Worm (Caenorhabditis elegans) whole organism, mixed stage, embryonic: ENCODE measurements around the gene srh-72.

Experiments used
- M03D4.4 ChIP-seq: sonication (generic microtip); optimal IDR thresholded peaks from 2 replicates; lab custom pipeline; 2017; ENCODE audit warnings: mild to moderate bottlenecking, missing genetic modification characterization, missing compliant biosample characterization
- bed-3 ChIP-seq: fragments of 200-800 bp; sonication (Bioruptor generic); optimal IDR thresholded peaks from 3 replicates; lab custom pipeline; 2018; ENCODE audit warnings: mild to moderate bottlenecking, missing genetic modification characterization, moderate library complexity, missing compliant biosample characterization
- blmp-1 ChIP-seq: fragments of 150-350 bp; optimal IDR thresholded peaks from 2 replicates; lab custom pipeline; 2014; ENCODE audit warnings: missing biosample characterization, missing genetic modification characterization
- ceh-39 ChIP-seq: fragments of 150-350 bp; optimal IDR thresholded peaks from 2 replicates; lab custom pipeline; 2014; ENCODE audit warnings: missing biosample characterization, missing genetic modification characterization
- ceh-43 ChIP-seq: fragments of 200-800 bp; sonication (Bioruptor generic); optimal IDR thresholded peaks from 2 replicates; lab custom pipeline; 2018; ENCODE audit warnings: mild to moderate bottlenecking, missing genetic modification characterization, moderate library complexity, missing compliant biosample characterization
- ceh-83 ChIP-seq: fragments of 200-800 bp; sonication (Bioruptor generic); optimal IDR thresholded peaks from 2 replicates; lab custom pipeline; 2018; ENCODE audit warnings: mild to moderate bottlenecking, missing genetic modification characterization, missing compliant biosample characterization
- cnd-1 ChIP-seq: fragments of 200-800 bp; sonication (Bioruptor generic); optimal IDR thresholded peaks from 2 replicates; lab custom pipeline; 2018; ENCODE audit warnings: mild to moderate bottlenecking, missing genetic modification characterization, missing compliant biosample characterization
- elt-1 ChIP-seq: sonication (generic microtip); optimal IDR thresholded peaks from 2 replicates; lab custom pipeline; 2017; ENCODE audit warnings: missing genetic modification characterization, mild to moderate bottlenecking, missing compliant biosample characterization, antibody characterized with exemption, moderate library complexity, borderline replicate concordance; ENCODE audit not compliant: insufficient read depth
- elt-3 ChIP-seq: fragments of 150-350 bp; optimal IDR thresholded peaks from 2 replicates; lab custom pipeline; 2014; ENCODE audit warnings: missing biosample characterization, missing genetic modification characterization
- hlh-1 ChIP-seq: fragments of 150-350 bp; optimal IDR thresholded peaks from 2 replicates; lab custom pipeline; 2014; ENCODE audit warnings: missing biosample characterization, missing genetic modification reagents, missing genetic modification characterization
- lin-13 ChIP-seq: fragments of 150-350 bp; optimal IDR thresholded peaks from 2 replicates; lab custom pipeline; 2014; ENCODE audit warnings: missing biosample characterization, missing genetic modification characterization
- lin-32 ChIP-seq: fragments of 200-800 bp; sonication (Bioruptor generic); optimal IDR thresholded peaks from 2 replicates; lab custom pipeline; 2018; ENCODE audit warnings: mild to moderate bottlenecking, missing genetic modification characterization, missing compliant biosample characterization
- lsy-2 ChIP-seq: fragments of 150-350 bp; optimal IDR thresholded peaks from 2 replicates; lab custom pipeline; 2014; ENCODE audit warnings: missing biosample characterization, missing genetic modification characterization
- mab-5 ChIP-seq: fragments of 150-350 bp; optimal IDR thresholded peaks from 2 replicates; lab custom pipeline; 2014; ENCODE audit warnings: missing biosample characterization, missing genetic modification characterization
- mep-1 ChIP-seq: fragments of 150-350 bp; optimal IDR thresholded peaks from 2 replicates; lab custom pipeline; 2017; ENCODE audit warnings: missing biosample characterization, missing genetic modification reagents, missing genetic modification characterization, inconsistent platforms
- mls-2 ChIP-seq: sonication (generic microtip); optimal IDR thresholded peaks from 2 replicates; lab custom pipeline; 2016; ENCODE audit warnings: mild to moderate bottlenecking, missing genetic modification characterization, moderate library complexity, missing compliant biosample characterization
- nhr-12 ChIP-seq: fragments of 150-350 bp; optimal IDR thresholded peaks from 2 replicates; lab custom pipeline; 2014; ENCODE audit warnings: missing biosample characterization, missing genetic modification characterization
- nhr-2 ChIP-seq: fragments of 150-350 bp; optimal IDR thresholded peaks from 2 replicates; lab custom pipeline; 2014; ENCODE audit warnings: missing biosample characterization, missing genetic modification characterization
- nhr-237 ChIP-seq: fragments of 150-350 bp; optimal IDR thresholded peaks from 2 replicates; lab custom pipeline; 2014; ENCODE audit warnings: missing biosample characterization, missing genetic modification characterization
- nhr-28 ChIP-seq: fragments of 150-350 bp; optimal IDR thresholded peaks from 2 replicates; lab custom pipeline; 2014; ENCODE audit warnings: missing biosample characterization, missing genetic modification characterization
- pha-4 ChIP-seq: fragments of 150-350 bp; optimal IDR thresholded peaks from 2 replicates; lab custom pipeline; 2018; ENCODE audit warnings: missing biosample characterization, missing genetic modification reagents, missing genetic modification characterization
- sem-2 ChIP-seq: fragments of 200-800 bp; sonication (Bioruptor generic); optimal IDR thresholded peaks from 2 replicates; lab custom pipeline; 2018; ENCODE audit warnings: mild to moderate bottlenecking, missing genetic modification characterization, missing compliant biosample characterization
- snpc-4 ChIP-seq: fragments of 150-350 bp; optimal IDR thresholded peaks from 2 replicates; lab custom pipeline; 2014; ENCODE audit warnings: missing biosample characterization, missing genetic modification characterization
- sptf-1 ChIP-seq: sonication (generic microtip); optimal IDR thresholded peaks from 2 replicates; lab custom pipeline; 2017; ENCODE audit warnings: mild to moderate bottlenecking, missing genetic modification characterization, moderate library complexity, missing compliant biosample characterization
- unc-39 ChIP-seq: fragments of 150-350 bp; optimal IDR thresholded peaks from 2 replicates; lab custom pipeline; 2014; ENCODE audit warnings: missing biosample characterization, missing genetic modification characterization
- unc-62 ChIP-seq: fragments of 150-350 bp; optimal IDR thresholded peaks from 2 replicates; lab custom pipeline; 2014; ENCODE audit warnings: missing biosample characterization, missing genetic modification reagents, missing genetic modification characterization
- zip-8 ChIP-seq: fragments of 150-350 bp; optimal IDR thresholded peaks from 2 replicates; lab custom pipeline; 2014; ENCODE audit warnings: missing biosample characterization, missing genetic modification characterization
- ztf-11 ChIP-seq: fragments of 150-350 bp; optimal IDR thresholded peaks from 2 replicates; lab custom pipeline; 2014; ENCODE audit warnings: missing biosample characterization, missing genetic modification characterization

The srh-72 gene

DNA sequence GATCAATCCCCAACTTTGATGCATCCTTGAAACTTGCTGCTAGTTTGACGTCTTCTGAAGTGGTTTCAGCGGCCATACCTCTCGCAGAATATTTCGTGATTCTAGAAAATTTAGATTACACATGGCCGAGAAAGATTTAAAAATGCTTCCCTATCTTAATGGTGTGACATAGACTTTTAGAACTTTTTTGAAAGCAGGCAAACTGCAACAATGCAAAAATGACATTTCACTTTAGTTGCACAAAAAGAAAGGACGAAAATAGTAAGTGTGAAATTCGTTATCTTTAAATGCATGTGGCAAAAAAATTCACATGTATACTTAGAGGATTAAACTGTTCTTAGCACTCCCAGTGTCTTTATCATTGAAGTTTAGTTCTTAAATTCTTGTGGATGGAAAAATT lies 16.8 kb upstream of the srh-72 start, which contains the start of gene ZC204.12:
Gene ZC204.12 (minus strand): TSS at position 101 of the 400 bp plus-strand sequence.
- TF ChIP-seq unc-39 (tag; lab: Kevin White, UChicago) (no peak), lsy-2 (tag; lab: Kevin White, UChicago) (no peak)
- TF ChIP-seq, all 35 proteins: peak for 0

DNA sequence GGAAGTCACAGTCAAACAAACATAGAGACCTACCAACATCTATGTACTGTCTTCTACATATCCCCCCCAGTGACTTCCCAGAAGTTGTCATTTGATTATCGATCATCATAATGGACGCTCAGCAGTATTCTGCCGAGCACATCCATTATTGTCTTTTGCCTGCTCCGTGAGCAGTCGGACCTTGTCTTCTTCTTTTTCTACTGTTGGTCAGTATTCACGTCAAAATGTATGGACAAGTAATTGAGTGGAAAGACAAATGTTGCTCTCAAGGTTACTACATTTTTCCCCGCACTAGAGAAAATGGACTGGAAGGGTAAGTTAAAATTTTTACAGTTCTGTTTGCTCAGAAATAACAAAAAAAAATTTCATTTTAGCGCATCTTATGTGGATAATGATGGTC lies 14.5 kb upstream of the srh-72 start, which contains the start of gene btb-12:
Gene btb-12 (plus strand): TSS at position 301 of the 400 bp plus-strand sequence.
- no peak for TF ChIP-seq lin-32 (GFP tag; lab: Kevin White, UChicago)
- peak; percentile 6 for TF ChIP-seq ceh-39 (tag; lab: Kevin White, UChicago)
- no peak for TF ChIP-seq zip-8 (tag; lab: Kevin White, UChicago)
- no peak for TF ChIP-seq hlh-1
- TF ChIP-seq, all 35 proteins: peak for 1

DNA sequence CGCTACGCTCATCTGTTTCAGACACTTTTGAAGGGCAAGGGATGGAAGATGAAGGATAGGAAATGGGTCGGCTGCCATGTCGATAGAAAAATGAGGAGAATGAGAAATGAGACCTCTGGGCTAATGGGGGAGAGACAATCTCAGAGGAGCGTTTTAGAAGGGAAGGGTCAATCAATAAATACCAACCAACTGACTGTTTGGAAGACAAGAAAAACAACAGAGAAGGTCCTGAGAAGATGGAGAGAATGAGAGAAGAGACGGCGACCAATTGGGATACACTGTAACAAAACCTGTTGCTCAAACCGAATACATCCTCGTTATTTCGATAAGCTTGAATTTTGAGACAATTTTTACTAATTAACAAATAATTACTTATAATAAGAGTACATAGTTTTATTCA lies 13.0 kb upstream of the srh-72 start, which contains the start of gene fbxb-15:
Gene fbxb-15 (minus strand): TSS at position 101 of the 400 bp plus-strand sequence.
- TF ChIP-seq mab-5 (tag; lab: Kevin White, UChicago) = no peak
- no peak for TF ChIP-seq elt-1 (tag; lab: Kevin White, UChicago)
- no peak for TF ChIP-seq nhr-2 (tag; lab: Kevin White, UChicago)
- TF ChIP-seq ceh-43 (GFP tag; lab: Kevin White, UChicago) = no peak
- TF ChIP-seq unc-39 (tag; lab: Kevin White, UChicago) = no peak

- no peak for TF ChIP-seq nhr-2 (tag; lab: Kevin White, UChicago)
- no peak for TF ChIP-seq snpc-4
Measured at ce11 chrII:1651804-1652203, 11.4 kb upstream of the srh-72 start, which contains the start of gene fbxb-16. Gene fbxb-16, minus strand, starts transcription at chrII:1651904.

- TF ChIP-seq ceh-43 (GFP tag; lab: Kevin White, UChicago) = no peak
- no peak for TF ChIP-seq snpc-4
- no peak for TF ChIP-seq mls-2 (tag; lab: Kevin White, UChicago)
- TF ChIP-seq, all 35 proteins: peak for 0
Measured at ce11 chrII:1650502-1650901, 10.1 kb upstream of the srh-72 start, which contains the start of gene fbxb-20. Gene fbxb-20, minus strand, starts transcription at chrII:1650602.

DNA sequence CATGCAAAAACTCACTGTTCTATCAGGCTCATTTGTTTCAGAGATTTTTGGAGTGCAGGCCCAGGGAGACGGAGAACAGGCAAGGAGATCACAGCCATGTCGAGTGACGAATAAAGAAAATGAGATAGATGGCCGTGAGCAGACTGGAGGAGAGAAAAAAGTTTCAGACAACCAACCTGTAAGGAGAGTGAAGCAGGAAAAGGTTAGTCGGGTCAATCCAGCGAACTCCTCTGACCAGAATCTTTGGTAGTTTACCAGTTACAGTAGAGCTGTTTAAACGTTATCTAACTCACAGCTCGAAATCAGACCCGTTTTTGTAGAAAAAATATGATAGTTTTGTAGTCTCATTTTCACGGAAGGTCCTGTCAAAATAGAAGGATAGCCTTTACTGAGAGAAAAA lies 8.4 kb upstream of the srh-72 start, which contains the start of gene fbxb-21:
Gene fbxb-21 (minus strand): TSS at position 101 of the 400 bp plus-strand sequence.
- no peak for TF ChIP-seq zip-8 (tag; lab: Kevin White, UChicago)
- no peak for TF ChIP-seq pha-4
- TF ChIP-seq sem-2 = no peak
- no peak for TF ChIP-seq nhr-28 (tag; lab: Kevin White, UChicago)
- no peak for TF ChIP-seq M03D4.4 (tag; lab: Kevin White, UChicago)
- no peak for TF ChIP-seq bed-3 (GFP tag; lab: Kevin White, UChicago)
- TF ChIP-seq cnd-1 (tag; lab: Kevin White, UChicago) = no peak
- no peak for TF ChIP-seq ceh-83 (GFP tag; lab: Kevin White, UChicago)
- TF ChIP-seq ztf-11 (tag; lab: Kevin White, UChicago) = no peak
- no peak for TF ChIP-seq lin-32 (GFP tag; lab: Kevin White, UChicago)
- no peak for TF ChIP-seq elt-3 (tag; lab: Kevin White, UChicago)

DNA sequence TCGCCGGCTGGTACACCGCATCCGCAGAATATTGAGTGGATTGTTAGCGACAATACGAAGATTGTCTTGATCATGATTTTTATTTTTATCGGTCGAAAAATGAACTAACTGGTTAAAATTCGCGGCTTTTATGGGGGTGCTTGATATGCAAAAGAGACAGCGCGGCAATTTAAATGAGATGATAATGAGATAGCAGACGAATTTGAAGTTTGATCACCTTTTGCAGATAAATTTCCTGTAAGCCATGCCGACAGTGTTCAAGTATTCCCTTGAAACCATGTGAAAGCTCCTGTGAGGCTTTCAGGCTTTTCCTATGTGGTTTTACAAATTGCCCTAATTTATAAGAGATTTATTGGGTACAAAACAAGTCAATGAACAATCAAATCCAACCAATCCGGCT lies 5.8 kb upstream of the srh-72 start, which contains the start of gene ZC204.17:
Gene ZC204.17 (minus strand): TSS at position 101 of the 400 bp plus-strand sequence.
- no peak for TF ChIP-seq lin-13 (tag; lab: Kevin White, UChicago)
- no peak for TF ChIP-seq pha-4
- TF ChIP-seq lsy-2 (tag; lab: Kevin White, UChicago) = no peak
- no peak for TF ChIP-seq unc-62 (GFP tag; lab: Kevin White, UChicago)
- TF ChIP-seq nhr-12 (tag; lab: Kevin White, UChicago) = no peak
- no peak for TF ChIP-seq hlh-1
- TF ChIP-seq M03D4.4 (tag; lab: Kevin White, UChicago) = no peak
- TF ChIP-seq nhr-237 (tag; lab: Kevin White, UChicago) = no peak
- no peak for TF ChIP-seq mab-5 (tag; lab: Kevin White, UChicago)
- no peak for TF ChIP-seq elt-3 (tag; lab: Kevin White, UChicago)
- TF ChIP-seq blmp-1 (tag; lab: Kevin White, UChicago) = no peak
- TF ChIP-seq mep-1 (tag; lab: Kevin White, UChicago) = no peak
- TF ChIP-seq sptf-1 (tag; lab: Kevin White, UChicago) = no peak
- no peak for TF ChIP-seq mls-2 (tag; lab: Kevin White, UChicago)
